Worm (Caenorhabditis elegans) whole organism, L2 larva: Measurements from ENCODE around the gene srv-32.

Experiments
- R02D3.7 ChIP-seq: fragments of 150-350 bp; optimal IDR thresholded peaks from 2 replicates; lab custom pipeline; 2014; ENCODE audit warnings: missing biosample characterization, missing genetic modification characterization
- ama-1 ChIP-seq: fragments of 150-350 bp; optimal IDR thresholded peaks from 2 replicates; lab custom pipeline; 2018; ENCODE audit warnings: inconsistent platforms
- ceh-82 ChIP-seq: fragments of 150-350 bp; optimal IDR thresholded peaks from 2 replicates; lab custom pipeline; 2014; ENCODE audit warnings: missing biosample characterization, missing genetic modification characterization
- dmd-4 ChIP-seq: sonication (generic microtip); optimal IDR thresholded peaks from 2 replicates; lab custom pipeline; 2017; ENCODE audit warnings: missing biosample characterization, missing genetic modification characterization
- elt-3 ChIP-seq: sonication (generic microtip); optimal IDR thresholded peaks from 2 replicates; lab custom pipeline; 2017; ENCODE audit warnings: missing biosample characterization, missing genetic modification characterization
- gmeb-1 ChIP-seq: fragments of 150-350 bp; optimal IDR thresholded peaks from 2 replicates; lab custom pipeline; 2014; ENCODE audit warnings: missing biosample characterization, missing genetic modification characterization
- lin-11 ChIP-seq: fragments of 150-350 bp; sonication (generic microtip); optimal IDR thresholded peaks from 2 replicates; lab custom pipeline; 2014; ENCODE audit warnings: missing biosample characterization, missing genetic modification characterization, inconsistent platforms, mixed read lengths
- nhr-11 ChIP-seq: fragments of 150-350 bp; optimal IDR thresholded peaks from 2 replicates; lab custom pipeline; 2014; ENCODE audit warnings: missing biosample characterization, missing genetic modification characterization
- nhr-12 ChIP-seq: fragments of 150-350 bp; optimal IDR thresholded peaks from 2 replicates; lab custom pipeline; 2014; ENCODE audit warnings: missing biosample characterization, missing genetic modification characterization
- nhr-23 ChIP-seq: fragments of 150-350 bp; optimal IDR thresholded peaks from 2 replicates; lab custom pipeline; 2014; ENCODE audit warnings: missing biosample characterization, missing genetic modification reagents, missing genetic modification characterization
- nhr-237 ChIP-seq: fragments of 150-350 bp; optimal IDR thresholded peaks from 2 replicates; lab custom pipeline; 2014; ENCODE audit warnings: missing biosample characterization, missing genetic modification characterization
- snpc-4 ChIP-seq: fragments of 150-350 bp; optimal IDR thresholded peaks from 2 replicates; lab custom pipeline; 2014; ENCODE audit warnings: missing biosample characterization, missing genetic modification characterization
- unc-62 ChIP-seq: fragments of 150-350 bp; optimal IDR thresholded peaks from 2 replicates; lab custom pipeline; 2014; ENCODE audit warnings: missing biosample characterization, missing genetic modification reagents, missing genetic modification characterization

- TF ChIP-seq R02D3.7 (no peak), nhr-11 (no peak), dmd-4 (tag; lab: Kevin White, UChicago) (no peak), nhr-23 (tag; lab: Kevin White, UChicago) (no peak), elt-3 (tag; lab: Kevin White, UChicago) (no peak), lin-11 (no peak), unc-62 (GFP tag; lab: Kevin White, UChicago) (no peak), ama-1 (lab: Kevin White, UChicago) (no peak), ceh-82 (no peak), nhr-12 (tag; lab: Kevin White, UChicago) (no peak), snpc-4 (tag; lab: Kevin White, UChicago) (no peak), nhr-237 (tag; lab: Kevin White, UChicago) (no peak), gmeb-1 (no peak)
These were observed 44.4 kb upstream of the srv-32 start, which contains the start of gene lsm-8 for ce11 chrIV:6326448-6326847.
